Worm (Caenorhabditis elegans) whole organism, mixed stage, embryonic: ENCODE data around the gene inft-2.

ENCODE experiments used
- nhr-28 ChIP-seq: fragments of 150-350 bp; optimal IDR thresholded peaks from 2 replicates; lab custom pipeline; 2014; ENCODE audit warnings: missing biosample characterization, missing genetic modification characterization
- ztf-11 ChIP-seq: fragments of 150-350 bp; optimal IDR thresholded peaks from 2 replicates; lab custom pipeline; 2014; ENCODE audit warnings: missing biosample characterization, missing genetic modification characterization

DNA sequence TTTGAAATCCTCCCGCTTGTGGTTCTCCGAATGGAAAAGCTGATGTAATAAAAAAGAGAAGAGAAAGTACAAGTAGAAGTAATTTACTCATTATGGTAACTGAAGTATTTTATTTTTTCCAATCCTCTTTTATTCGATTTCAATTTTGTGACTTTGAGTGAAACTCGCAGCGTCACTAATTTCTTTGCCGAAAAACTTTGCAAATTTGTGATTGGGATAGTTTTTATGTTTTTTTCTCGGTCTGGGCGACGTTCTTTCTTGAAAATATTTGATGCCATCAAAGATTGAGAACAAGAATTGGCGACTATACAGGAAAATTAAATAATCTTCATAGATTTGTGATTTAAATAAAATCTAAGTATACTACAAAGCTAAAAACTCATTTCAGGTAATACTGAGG is 2.6 kb upstream of the inft-2 start, which contains the start of gene far-4:
- no peak for TF ChIP-seq ztf-11
- TF ChIP-seq nhr-28 (tag; lab: Kevin White, UChicago) = no peak
